Fruit fly (Drosophila melanogaster) whole organism, adult: ENCODE measurements around the gene Prp18.

Experiments used
- CG11617 ChIP-seq: fragments of 200-800 bp; sonication (Bioruptor generic); optimal IDR thresholded peaks from 2 replicates; lab custom pipeline; 2017; ENCODE audit warnings: mild to moderate bottlenecking, missing biosample characterization, missing genetic modification reagents, missing genetic modification characterization
- CG33017 ChIP-seq: fragments of 200-800 bp; sonication (Bioruptor generic); optimal IDR thresholded peaks from 2 replicates; lab custom pipeline; 2018; ENCODE audit warnings: missing biosample characterization, mild to moderate bottlenecking, missing genetic modification characterization, moderate library complexity
- CG7045 ChIP-seq: fragments of 200-800 bp; sonication (Bioruptor generic); optimal IDR thresholded peaks from 2 replicates; lab custom pipeline; 2017; ENCODE audit warnings: missing biosample characterization, mild to moderate bottlenecking, missing genetic modification characterization
- CG7101 ChIP-seq: fragments of 200-800 bp; sonication (Bioruptor generic); optimal IDR thresholded peaks from 2 replicates; lab custom pipeline; 2018; ENCODE audit warnings: missing biosample characterization, mild to moderate bottlenecking, missing genetic modification characterization, moderate library complexity
- Hr96 ChIP-seq: fragments of 200-800 bp; sonication (Bioruptor generic); optimal IDR thresholded peaks from 2 replicates; lab custom pipeline; 2016; ENCODE audit warnings: missing biosample characterization, missing genetic modification characterization
- Mnt ChIP-seq: fragments of 200-800 bp; sonication (Bioruptor generic); optimal IDR thresholded peaks from 2 replicates; lab custom pipeline; 2016; ENCODE audit warnings: missing biosample characterization, mild to moderate bottlenecking, missing genetic modification characterization
- cnc ChIP-seq, 2 experiments: fragments of >200 bp; optimal IDR thresholded peaks; 2 replicates each; lab custom pipeline; 2017
- kay ChIP-seq: fragments of 200-800 bp; sonication (Bioruptor generic); peaks from one replicate; lab custom pipeline; 2016; ENCODE audit warnings: missing biosample characterization, missing genetic modification characterization, borderline replicate concordance
- tj ChIP-seq: fragments of 200-800 bp; sonication (Bioruptor generic); optimal IDR thresholded peaks from 3 replicates; lab custom pipeline; 2017; ENCODE audit warnings: missing biosample characterization, mild to moderate bottlenecking, missing genetic modification characterization, moderate library complexity
- toe ChIP-seq: fragments of 200-800 bp; sonication (Bioruptor generic); optimal IDR thresholded peaks from 2 replicates; lab custom pipeline; 2016; ENCODE audit warnings: missing biosample characterization, missing genetic modification characterization

dm6 chr3R:19071951-19072350, 40.9 kb upstream of the Prp18 start:
- no peak for TF ChIP-seq Mnt (GFP tag; lab: Kevin White, UChicago)
- no peak for TF ChIP-seq kay (GFP tag; lab: Kevin White, UChicago)
- TF ChIP-seq CG7101 (tag; lab: Kevin White, UChicago) = no peak
- TF ChIP-seq CG33017 = no peak
- no peak for TF ChIP-seq toe (GFP tag; lab: Kevin White, UChicago)
- TF ChIP-seq cnc (optimal IDR thresholded peaks at IDR 0.05; lab: Kevin White, UChicago) = no peak
- no peak for TF ChIP-seq CG7045 (GFP tag; lab: Kevin White, UChicago)
- no peak for TF ChIP-seq CG11617
- no peak for TF ChIP-seq Hr96 (GFP tag; lab: Kevin White, UChicago)
- TF ChIP-seq tj (GFP tag; lab: Kevin White, UChicago) = no peak
